Worm (Caenorhabditis elegans): ENCODE measurements around the gene M151.1.

- TF ChIP-seq med-1 (GFP tag; optimal IDR thresholded peaks at IDR 0.05; ENCODE audit: insufficient read depth), result no peak
- TF ChIP-seq ref-1 (GFP tag; conservative IDR thresholded peaks at IDR 0.05), result no peak
- no peak for TF ChIP-seq tab-1 (GFP tag; IDR thresholded peaks at IDR 0.05)
- no peak for TF ChIP-seq flt-1 (GFP tag; IDR thresholded peaks at IDR 0.05)
- no peak for TF ChIP-seq cog-1 (tag; optimal IDR thresholded peaks at IDR 0.05)
- no peak for TF ChIP-seq T22C8.4 (GFP tag; IDR thresholded peaks at IDR 0.05)
Observed at ce11 chrII:3595339-3595738, 46.0 kb upstream of the M151.1 start, which contains the start of gene Y49F6A.12.
